Worm (Caenorhabditis elegans) whole organism, dauer: Measurements from ENCODE around the gene dnj-14.

Source experiments
- unc-62 ChIP-seq: sonication (generic microtip); optimal IDR thresholded peaks from 2 replicates; lab custom pipeline; 2017; ENCODE audit warnings: missing biosample characterization, missing genetic modification reagents, missing genetic modification characterization

The dnj-14 gene

ce11 chrX:4711698-4712329, at the start of gene dnj-14, which contains the start of gene glit-1:
Gene dnj-14, minus strand, starts transcription at chrX:4711748.
Gene glit-1, plus strand, starts transcription at chrX:4712279.
- no peak for TF ChIP-seq unc-62 (GFP tag; lab: Kevin White, UChicago)

ce11 chrX:4759718-4760117, 48.2 kb upstream of the dnj-14 start:
- no peak for TF ChIP-seq unc-62 (GFP tag; lab: Kevin White, UChicago)

DNA sequence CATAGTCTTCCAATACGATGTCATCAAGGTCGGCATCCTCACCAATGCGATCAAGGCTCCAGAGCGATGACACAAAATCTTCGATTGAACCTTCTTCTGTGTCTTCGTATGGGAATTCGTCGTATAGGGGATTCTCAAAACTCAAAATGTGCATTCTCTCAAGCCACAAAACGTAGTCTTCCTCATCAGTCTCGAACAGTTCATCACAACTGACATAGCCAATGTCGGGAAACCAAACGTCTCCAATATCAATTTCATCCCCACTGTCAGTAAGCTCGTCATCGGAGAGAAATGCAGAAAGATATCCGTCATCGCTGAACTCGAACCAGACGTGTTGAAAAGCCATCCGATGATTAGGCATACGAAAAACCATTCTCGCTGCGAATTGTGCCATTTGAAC, 43.2 kb upstream of the dnj-14 start, which contains the start of gene C39E6.2:
TSS of gene C39E6.2 (minus strand) at position 394 of the 400 bp plus-strand sequence.
- no peak for TF ChIP-seq unc-62 (GFP tag; lab: Kevin White, UChicago)

- no peak for TF ChIP-seq unc-62 (GFP tag; lab: Kevin White, UChicago)
Observed at ce11 chrX:4749080-4749479, 37.5 kb upstream of the dnj-14 start, which contains the start of gene lon-2. Gene lon-2, minus strand, starts transcription at chrX:4749083.

DNA sequence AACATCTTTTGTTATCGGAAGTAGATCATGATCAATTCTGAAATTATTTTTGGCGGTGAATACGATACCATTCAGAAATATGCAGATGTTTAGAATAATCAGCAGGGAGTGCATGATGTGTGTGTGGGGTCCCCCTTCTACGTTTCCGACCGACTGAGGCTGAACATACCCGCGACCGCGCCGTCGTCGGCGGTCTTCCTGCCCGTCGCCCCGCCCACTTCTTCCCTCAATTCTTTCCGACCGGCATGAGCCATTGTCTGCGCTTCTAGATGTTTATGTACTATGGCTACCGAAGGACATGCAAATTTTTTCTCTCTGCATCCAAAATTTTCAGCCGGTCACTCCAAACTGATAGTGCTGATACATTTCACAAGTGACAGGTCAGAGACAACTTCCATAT, 32.5 kb upstream of the dnj-14 start:
- TF ChIP-seq unc-62 (GFP tag; lab: Kevin White, UChicago), result no peak

DNA sequence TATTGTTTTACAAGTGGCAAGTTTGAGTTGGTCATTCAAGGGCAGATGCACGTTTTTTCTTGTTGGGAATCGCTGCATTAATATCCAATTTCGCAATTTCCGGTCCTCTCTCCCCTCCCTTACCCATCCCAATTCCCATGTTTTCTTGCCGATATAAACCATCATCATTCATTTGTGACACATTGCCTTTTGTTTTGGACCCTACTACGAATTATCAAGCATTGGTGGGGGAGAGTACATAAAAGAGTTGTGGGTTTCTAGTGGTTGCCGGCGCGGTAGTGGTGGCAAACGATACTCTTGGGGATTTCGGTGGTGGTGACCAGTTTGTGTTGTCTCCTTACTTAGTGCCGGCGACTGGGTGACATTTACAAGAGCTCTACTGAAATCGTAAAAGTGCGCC, 30.7 kb upstream of the dnj-14 start:
- TF ChIP-seq unc-62 (GFP tag; lab: Kevin White, UChicago), result no peak

- TF ChIP-seq unc-62 (GFP tag; lab: Kevin White, UChicago), result no peak
Observed at ce11 chrX:4740630-4741029, 29.1 kb upstream of the dnj-14 start.

DNA sequence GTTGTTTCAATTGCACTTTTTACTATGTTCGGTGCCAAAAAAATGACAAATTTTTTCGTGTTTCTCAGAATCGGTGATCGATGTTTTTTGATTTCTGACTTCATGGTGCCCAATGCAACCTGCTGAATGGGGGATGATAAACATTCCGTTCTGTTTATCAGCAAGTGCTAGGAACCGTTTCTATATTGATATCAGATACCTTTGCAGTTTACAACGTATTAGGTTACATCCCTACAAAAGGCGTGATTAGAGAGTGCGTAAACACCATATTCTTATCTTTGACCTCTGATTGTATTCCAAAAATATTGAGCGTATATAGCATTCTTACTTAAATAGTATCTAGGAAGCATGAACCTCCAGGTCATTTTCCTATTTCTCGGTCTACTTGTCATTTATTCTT, 21.2 kb upstream of the dnj-14 start, which contains the start of gene aman-1:
TSS of gene aman-1 (plus strand) at position 344 of the 400 bp plus-strand sequence.
- no peak for TF ChIP-seq unc-62 (GFP tag; lab: Kevin White, UChicago)

ce11 chrX:4727388-4727787, 15.8 kb upstream of the dnj-14 start, which contains the start of gene acc-3:
Gene acc-3, minus strand, starts transcription at chrX:4727488.
- no peak for TF ChIP-seq unc-62 (GFP tag; lab: Kevin White, UChicago)

ce11 chrX:4720603-4721529, 9.3 kb upstream of the dnj-14 start, which contains the start of gene F55D10.4:
Gene F55D10.4, minus strand, starts transcription at chrX:4720653.
- no peak for TF ChIP-seq unc-62 (GFP tag; lab: Kevin White, UChicago)

ce11 chrX:4718114-4718513, 6.6 kb upstream of the dnj-14 start:
- TF ChIP-seq unc-62 (GFP tag; lab: Kevin White, UChicago), result no peak

- TF ChIP-seq unc-62 (GFP tag; lab: Kevin White, UChicago), result no peak
Observed at ce11 chrX:4715107-4715506, 3.6 kb upstream of the dnj-14 start, which contains the start of gene rpl-25.1. Gene rpl-25.1, plus strand, starts transcription at chrX:4715178.

ce11 chrX:4706755-4707226, 4.8 kb downstream of the dnj-14 start, which contains the start of gene dhhc-10:
Gene dhhc-10, plus strand, starts transcription at chrX:4707176.
- TF ChIP-seq unc-62 (GFP tag; lab: Kevin White, UChicago), result no peak

ce11 chrX:4705666-4706065, 5.9 kb downstream of the dnj-14 start:
- no peak for TF ChIP-seq unc-62 (GFP tag; lab: Kevin White, UChicago)

DNA sequence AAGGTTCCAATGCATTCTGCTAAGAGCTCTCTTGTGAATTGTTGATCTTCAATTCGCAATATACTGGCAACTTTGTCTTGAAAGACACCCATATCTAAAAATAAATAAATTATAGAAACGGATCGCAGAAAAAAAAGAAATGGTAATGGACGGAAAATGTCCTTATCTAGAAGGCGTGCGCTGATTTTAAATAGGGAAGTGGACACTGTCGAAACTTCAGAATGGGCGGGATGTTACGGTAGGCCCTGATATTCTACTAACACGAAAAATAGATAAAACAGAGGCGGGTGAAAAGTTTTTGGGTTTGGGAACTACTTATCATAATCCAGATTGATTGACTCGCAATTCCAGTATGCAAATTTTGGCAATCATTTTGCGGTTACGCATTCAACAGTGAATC, 6.7 kb downstream of the dnj-14 start, which contains the start of gene aqp-8:
TSS of gene aqp-8 (minus strand) at position 101 of the 400 bp plus-strand sequence.
- TF ChIP-seq unc-62 (GFP tag; lab: Kevin White, UChicago), result no peak

ce11 chrX:4700083-4700482, 11.5 kb downstream of the dnj-14 start:
- TF ChIP-seq unc-62 (GFP tag; lab: Kevin White, UChicago), result no peak
